Worm (Caenorhabditis elegans) whole organism, late embryonic: Measurements from ENCODE around the gene W09G10.9.

ENCODE experiments used
- ama-1 ChIP-seq: fragments of 150-350 bp; optimal IDR thresholded peaks from 2 replicates; lab custom pipeline; 2014
- nhr-11 ChIP-seq: fragments of 150-350 bp; optimal IDR thresholded peaks from 2 replicates; lab custom pipeline; 2014; ENCODE audit warnings: missing biosample characterization, missing genetic modification characterization
- pax-1 ChIP-seq: fragments of 150-350 bp; optimal IDR thresholded peaks from 2 replicates; lab custom pipeline; 2014; ENCODE audit warnings: missing biosample characterization, missing genetic modification characterization
- pros-1 ChIP-seq: fragments of 150-350 bp; optimal IDR thresholded peaks from 2 replicates; lab custom pipeline; 2014; ENCODE audit warnings: missing biosample characterization, missing genetic modification reagents, missing genetic modification characterization
- sox-2 ChIP-seq: fragments of 200-800 bp; sonication (Bioruptor generic); IDR thresholded peaks from 2 replicates; pipeline ENCODE4 v1.3.6; 2022; ENCODE audit warnings: missing genetic modification reagents, missing genetic modification characterization, missing compliant biosample characterization
- sox-4 ChIP-seq: sonication (generic microtip); optimal IDR thresholded peaks from 2 replicates; lab custom pipeline; 2017; ENCODE audit warnings: mild to moderate bottlenecking, missing genetic modification characterization, inconsistent platforms, missing compliant biosample characterization
- tbx-2 ChIP-seq: sonication (generic microtip); optimal IDR thresholded peaks from 2 replicates; lab custom pipeline; 2016; ENCODE audit warnings: missing genetic modification characterization, missing compliant biosample characterization
- tbx-7 ChIP-seq: sonication (generic microtip); optimal IDR thresholded peaks from 2 replicates; lab custom pipeline; 2016; ENCODE audit warnings: missing genotype, missing genetic modification characterization, missing compliant biosample characterization

DNA sequence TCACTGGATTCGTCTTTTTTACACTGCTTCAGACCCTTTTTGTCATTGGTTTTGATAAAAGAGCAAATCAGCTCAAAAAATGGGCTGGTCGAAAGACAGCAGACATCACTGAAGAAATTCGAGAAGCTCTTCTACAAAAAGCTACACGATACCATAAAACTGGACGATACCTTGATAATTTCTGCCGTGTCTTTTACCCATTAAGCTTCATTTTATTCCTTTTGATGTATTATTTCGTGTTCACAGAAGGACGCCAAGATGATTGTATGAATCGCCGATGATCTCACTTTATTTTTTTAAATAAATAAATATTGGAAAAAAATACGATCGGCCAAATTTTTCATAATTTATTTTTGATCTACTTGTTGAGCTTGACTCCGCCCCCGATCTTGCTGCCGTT is 45.5 kb downstream of the W09G10.9 start:
- TF ChIP-seq sox-4 (tag; lab: Kevin White, UChicago) (no peak), tbx-2 (tag; lab: Kevin White, UChicago) (no peak), sox-2 (GFP tag; lab: Robert Waterston, UW) (no peak), ama-1 (lab: Kevin White, UChicago) (no peak), nhr-11 (tag; lab: Kevin White, UChicago) (no peak), pax-1 (tag; lab: Kevin White, UChicago) (no peak), pros-1 (tag; lab: Kevin White, UChicago) (no peak), tbx-7 (tag; lab: Kevin White, UChicago) (no peak)
